Worm (Caenorhabditis elegans): Measurements from ENCODE around the gene R05G6.10.

Gene R05G6.10

ce11 chrIV:7485565-7486200 is 56.7 kb downstream of the R05G6.10 start:
- TF ChIP-seq ztf-23 (GFP tag; IDR thresholded peaks at IDR 0.05) (0 out of 2 replicates have a peak, but pooled peaks have one; percentile 9), ref-1 (GFP tag; conservative IDR thresholded peaks at IDR 0.05) (peak; percentile 32; the same call in 1 of the 2 replicates), tab-1 (GFP tag; IDR thresholded peaks at IDR 0.05) (0 out of 2 replicates have a peak, but pooled peaks have one; percentile 8)

DNA sequence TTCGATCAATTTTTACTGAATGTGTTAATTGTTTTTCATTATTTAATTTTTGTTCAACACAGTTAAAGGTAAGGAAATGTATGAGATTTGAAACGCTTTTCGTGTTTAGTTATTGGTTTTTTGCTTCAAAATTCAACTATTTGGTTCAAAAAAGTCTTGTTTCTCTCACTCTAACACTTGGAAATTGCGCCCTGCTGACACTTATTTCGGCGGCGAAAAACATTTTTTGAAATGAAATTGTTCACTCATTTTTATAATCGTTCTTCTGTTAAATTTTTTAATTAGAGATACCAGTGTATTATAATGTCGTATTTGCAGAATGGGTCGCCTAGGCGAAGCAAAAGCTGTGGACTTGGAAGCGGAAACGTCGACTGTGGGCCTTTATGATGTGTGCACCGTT is 64.2 kb downstream of the R05G6.10 start, which contains the start of gene rod-1:
TSS of gene rod-1 (plus strand) at position 319 of the 400 bp plus-strand sequence.
- no peak for TF ChIP-seq ztf-23 (GFP tag; IDR thresholded peaks at IDR 0.05)
- TF ChIP-seq ref-1 (GFP tag; conservative IDR thresholded peaks at IDR 0.05), result no peak
- TF ChIP-seq med-1 (GFP tag; optimal IDR thresholded peaks at IDR 0.05; ENCODE audit: insufficient read depth), result no peak
- TF ChIP-seq T22C8.4 (GFP tag; IDR thresholded peaks at IDR 0.05), result no peak
- no peak for TF ChIP-seq ztf-29 (GFP tag; IDR thresholded peaks at IDR 0.05)
- no peak for TF ChIP-seq tab-1 (GFP tag; IDR thresholded peaks at IDR 0.05)
- TF ChIP-seq flt-1 (GFP tag; IDR thresholded peaks at IDR 0.05), result no peak

DNA sequence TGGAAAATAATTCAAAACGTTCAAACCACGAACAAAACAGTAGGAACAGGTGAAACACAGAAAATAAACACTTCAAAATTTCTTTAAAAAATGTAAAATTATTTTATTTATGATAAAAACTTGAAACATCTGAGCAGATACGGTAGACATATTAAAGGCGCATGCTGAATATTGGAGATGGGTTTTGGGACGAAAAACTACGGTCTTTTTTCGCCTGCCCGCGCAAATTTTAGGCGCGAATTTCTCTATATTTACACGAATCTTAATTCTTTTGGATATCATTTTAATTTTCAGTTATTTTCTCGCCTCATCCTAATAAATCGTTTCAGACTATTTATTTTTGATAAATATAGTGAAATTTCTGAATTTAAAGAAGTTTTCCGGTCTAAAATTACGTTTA is 64.6 kb downstream of the R05G6.10 start:
- TF ChIP-seq klf-2 (GFP tag; conservative IDR thresholded peaks at IDR 0.05), result no peak
- no peak for TF ChIP-seq flt-1 (GFP tag; IDR thresholded peaks at IDR 0.05)

DNA sequence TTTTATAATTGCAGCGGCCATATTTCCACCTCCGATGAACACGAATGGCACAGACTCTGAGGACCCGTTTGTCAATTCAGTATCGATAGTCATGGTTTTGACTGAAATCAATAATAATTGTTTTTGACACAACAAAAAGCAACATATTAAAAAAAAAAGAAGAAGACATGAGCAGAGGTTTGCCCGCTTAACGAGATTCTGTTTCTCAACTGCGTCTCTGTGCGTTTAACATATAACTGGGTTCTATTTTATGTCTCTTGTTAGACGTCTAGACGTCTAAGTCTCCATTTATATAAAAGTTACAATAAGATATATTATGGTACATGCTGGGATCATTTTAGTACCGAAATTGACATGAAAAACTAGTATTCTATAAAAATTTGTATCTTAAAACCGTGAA is 65.1 kb downstream of the R05G6.10 start, which contains the start of gene pycr-4:
TSS of gene pycr-4 (minus strand) at position 101 of the 400 bp plus-strand sequence.
- TF ChIP-seq ztf-23 (GFP tag; IDR thresholded peaks at IDR 0.05), result no peak
- no peak for TF ChIP-seq flt-1 (GFP tag; IDR thresholded peaks at IDR 0.05)
- TF ChIP-seq cog-1 (tag; optimal IDR thresholded peaks at IDR 0.05), result no peak
- no peak for TF ChIP-seq ztf-29 (GFP tag; IDR thresholded peaks at IDR 0.05)
- no peak for TF ChIP-seq tab-1 (GFP tag; IDR thresholded peaks at IDR 0.05)
- TF ChIP-seq med-1 (GFP tag; optimal IDR thresholded peaks at IDR 0.05; ENCODE audit: insufficient read depth), result no peak
- TF ChIP-seq T22C8.4 (GFP tag; IDR thresholded peaks at IDR 0.05), result no peak
- no peak for TF ChIP-seq klf-2 (GFP tag; conservative IDR thresholded peaks at IDR 0.05)
- TF ChIP-seq ref-1 (GFP tag; conservative IDR thresholded peaks at IDR 0.05), result no peak

ce11 chrIV:7474826-7475225 is 67.5 kb downstream of the R05G6.10 start, which contains the start of gene slc-25A18.2:
Gene slc-25A18.2 (plus strand): TSS chrIV:7475041.
- no peak for TF ChIP-seq ztf-29 (GFP tag; IDR thresholded peaks at IDR 0.05)
- no peak for TF ChIP-seq T22C8.4 (GFP tag; IDR thresholded peaks at IDR 0.05)
- TF ChIP-seq med-1 (GFP tag; optimal IDR thresholded peaks at IDR 0.05; ENCODE audit: insufficient read depth), result no peak
- TF ChIP-seq ztf-23 (GFP tag; IDR thresholded peaks at IDR 0.05), result no peak
- no peak for TF ChIP-seq ref-1 (GFP tag; conservative IDR thresholded peaks at IDR 0.05)
- TF ChIP-seq flt-1 (GFP tag; IDR thresholded peaks at IDR 0.05), result no peak
- TF ChIP-seq klf-2 (GFP tag; conservative IDR thresholded peaks at IDR 0.05), result no peak
- TF ChIP-seq tab-1 (GFP tag; IDR thresholded peaks at IDR 0.05), result no peak
- TF ChIP-seq cog-1 (tag; optimal IDR thresholded peaks at IDR 0.05), result no peak

DNA sequence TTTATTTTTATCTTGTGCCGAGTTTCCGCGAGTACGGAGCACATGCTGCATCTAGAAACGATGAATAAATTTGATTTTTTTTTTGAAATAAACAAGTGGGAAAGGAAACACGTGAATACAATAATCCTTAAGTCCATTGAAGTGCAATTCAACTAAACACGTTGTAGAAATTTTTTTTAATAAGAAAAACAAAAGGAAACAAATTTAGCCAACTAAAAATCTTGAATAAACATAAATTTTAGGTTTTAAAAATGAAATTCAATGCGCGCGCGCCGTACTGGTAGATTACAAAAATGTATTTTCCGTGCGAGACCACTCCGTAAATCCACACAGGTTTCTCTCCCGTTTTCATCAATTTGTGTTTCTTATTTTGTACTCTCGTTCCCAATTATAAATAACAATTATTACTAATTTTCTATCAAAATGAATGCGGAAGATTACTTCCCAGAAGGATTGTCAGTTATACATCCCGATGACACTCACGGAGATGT is 69.1 kb downstream of the R05G6.10 start, which contains the start of the genes plk-3 and F55G1.6:
TSS of gene plk-3 (minus strand) at position 51 of the 491 bp plus-strand sequence.
TSS of gene F55G1.6 (plus strand) at position 359 of the 491 bp plus-strand sequence.
- TF ChIP-seq klf-2 (GFP tag; conservative IDR thresholded peaks at IDR 0.05) (no peak), cog-1 (tag; optimal IDR thresholded peaks at IDR 0.05) (no peak), T22C8.4 (GFP tag; IDR thresholded peaks at IDR 0.05) (no peak)

DNA sequence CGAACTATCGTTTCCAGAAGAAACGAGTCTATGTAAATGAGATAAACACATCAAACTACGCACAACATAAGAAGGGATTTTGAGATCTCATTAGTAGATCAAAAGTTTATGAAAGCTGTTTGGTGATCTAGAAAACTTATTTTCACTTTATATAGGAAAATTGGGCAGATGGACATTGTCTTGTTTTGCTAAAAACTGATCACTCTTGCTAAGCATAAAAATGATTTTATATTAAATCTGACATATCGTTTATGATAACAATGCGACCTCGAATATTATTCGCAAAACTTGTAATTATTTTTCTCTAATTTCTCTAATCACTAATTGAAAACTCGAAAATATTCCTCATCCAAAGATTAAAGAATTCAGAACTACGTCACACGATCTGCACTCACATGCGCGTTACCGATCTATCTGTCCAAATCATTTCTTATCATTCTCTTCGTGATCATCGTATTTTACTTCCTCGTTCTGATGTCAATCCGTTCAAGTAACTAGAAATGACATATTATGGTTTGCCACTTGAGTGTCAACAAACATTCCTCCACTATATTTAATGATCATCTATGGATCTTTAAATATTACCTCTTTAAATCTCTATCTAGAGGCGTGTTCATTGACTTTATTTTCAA is 72.4 kb downstream of the R05G6.10 start, which contains the start of gene F55G1.7:
TSS of gene F55G1.7 (minus strand) at position 51 of the 632 bp plus-strand sequence.
- TF ChIP-seq ztf-23 (GFP tag; IDR thresholded peaks at IDR 0.05) (no peak), flt-1 (GFP tag; IDR thresholded peaks at IDR 0.05) (no peak), cog-1 (tag; optimal IDR thresholded peaks at IDR 0.05) (no peak), ztf-29 (GFP tag; IDR thresholded peaks at IDR 0.05) (no peak), tab-1 (GFP tag; IDR thresholded peaks at IDR 0.05) (no peak), med-1 (GFP tag; optimal IDR thresholded peaks at IDR 0.05; ENCODE audit: insufficient read depth) (no peak), klf-2 (GFP tag; conservative IDR thresholded peaks at IDR 0.05) (no peak), ref-1 (GFP tag; conservative IDR thresholded peaks at IDR 0.05) (no peak), T22C8.4 (GFP tag; IDR thresholded peaks at IDR 0.05) (no peak)

DNA sequence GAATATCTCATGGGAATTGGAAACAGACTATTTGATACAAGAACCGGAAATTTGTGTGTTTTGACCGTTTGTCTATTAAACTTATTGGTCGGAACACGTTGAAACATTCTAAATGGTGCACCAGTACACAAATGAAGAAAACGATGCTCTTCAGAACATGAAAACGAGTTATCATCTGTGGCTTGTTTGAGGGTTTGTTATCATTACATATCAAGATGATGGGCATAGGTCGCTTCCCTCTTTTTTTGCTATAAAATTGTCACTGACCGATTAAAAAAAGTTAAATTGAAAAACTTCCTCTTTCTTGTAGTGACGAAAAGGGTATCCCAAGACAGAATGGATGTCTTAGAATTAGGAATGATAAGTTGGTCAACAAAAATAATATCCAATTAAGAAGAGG is 73.7 kb downstream of the R05G6.10 start:
- TF ChIP-seq med-1 (GFP tag; optimal IDR thresholded peaks at IDR 0.05; ENCODE audit: insufficient read depth), result no peak
- no peak for TF ChIP-seq flt-1 (GFP tag; IDR thresholded peaks at IDR 0.05)
- TF ChIP-seq cog-1 (tag; optimal IDR thresholded peaks at IDR 0.05), result no peak
- TF ChIP-seq klf-2 (GFP tag; conservative IDR thresholded peaks at IDR 0.05), result no peak
- no peak for TF ChIP-seq ref-1 (GFP tag; conservative IDR thresholded peaks at IDR 0.05)
- no peak for TF ChIP-seq T22C8.4 (GFP tag; IDR thresholded peaks at IDR 0.05)
- no peak for TF ChIP-seq tab-1 (GFP tag; IDR thresholded peaks at IDR 0.05)
- TF ChIP-seq ztf-23 (GFP tag; IDR thresholded peaks at IDR 0.05), result no peak
- no peak for TF ChIP-seq ztf-29 (GFP tag; IDR thresholded peaks at IDR 0.05)

All from whole organism, midembryonic.